Worm (Caenorhabditis elegans) whole organism, mixed stage, embryonic: ENCODE results near the gene str-115.

Experiments used
- bed-3 ChIP-seq: fragments of 200-800 bp; sonication (Bioruptor generic); optimal IDR thresholded peaks from 3 replicates; lab custom pipeline; 2018; ENCODE audit warnings: mild to moderate bottlenecking, missing genetic modification characterization, moderate library complexity, missing compliant biosample characterization
- ceh-83 ChIP-seq: fragments of 200-800 bp; sonication (Bioruptor generic); optimal IDR thresholded peaks from 2 replicates; lab custom pipeline; 2018; ENCODE audit warnings: mild to moderate bottlenecking, missing genetic modification characterization, missing compliant biosample characterization
- elt-1 ChIP-seq: sonication (generic microtip); optimal IDR thresholded peaks from 2 replicates; lab custom pipeline; 2017; ENCODE audit warnings: missing genetic modification characterization, mild to moderate bottlenecking, missing compliant biosample characterization, antibody characterized with exemption, moderate library complexity, borderline replicate concordance; ENCODE audit not compliant: insufficient read depth
- lin-13 ChIP-seq: fragments of 150-350 bp; optimal IDR thresholded peaks from 2 replicates; lab custom pipeline; 2014; ENCODE audit warnings: missing biosample characterization, missing genetic modification characterization
- mep-1 ChIP-seq: fragments of 150-350 bp; optimal IDR thresholded peaks from 2 replicates; lab custom pipeline; 2017; ENCODE audit warnings: missing biosample characterization, missing genetic modification reagents, missing genetic modification characterization, inconsistent platforms
- nhr-12 ChIP-seq: fragments of 150-350 bp; optimal IDR thresholded peaks from 2 replicates; lab custom pipeline; 2014; ENCODE audit warnings: missing biosample characterization, missing genetic modification characterization
- nhr-237 ChIP-seq: fragments of 150-350 bp; optimal IDR thresholded peaks from 2 replicates; lab custom pipeline; 2014; ENCODE audit warnings: missing biosample characterization, missing genetic modification characterization
- nhr-76 ChIP-seq: sonication (generic microtip); optimal IDR thresholded peaks from 2 replicates; lab custom pipeline; 2017; ENCODE audit warnings: missing biosample characterization, missing genetic modification characterization
- pha-4 ChIP-seq: fragments of 150-350 bp; optimal IDR thresholded peaks from 2 replicates; lab custom pipeline; 2018; ENCODE audit warnings: missing biosample characterization, missing genetic modification reagents, missing genetic modification characterization
- snpc-4 ChIP-seq: fragments of 150-350 bp; optimal IDR thresholded peaks from 2 replicates; lab custom pipeline; 2014; ENCODE audit warnings: missing biosample characterization, missing genetic modification characterization
- unc-39 ChIP-seq: fragments of 150-350 bp; optimal IDR thresholded peaks from 2 replicates; lab custom pipeline; 2014; ENCODE audit warnings: missing biosample characterization, missing genetic modification characterization
- unc-62 ChIP-seq: fragments of 150-350 bp; optimal IDR thresholded peaks from 2 replicates; lab custom pipeline; 2014; ENCODE audit warnings: missing biosample characterization, missing genetic modification reagents, missing genetic modification characterization
- ztf-11 ChIP-seq: fragments of 150-350 bp; optimal IDR thresholded peaks from 2 replicates; lab custom pipeline; 2014; ENCODE audit warnings: missing biosample characterization, missing genetic modification characterization

DNA sequence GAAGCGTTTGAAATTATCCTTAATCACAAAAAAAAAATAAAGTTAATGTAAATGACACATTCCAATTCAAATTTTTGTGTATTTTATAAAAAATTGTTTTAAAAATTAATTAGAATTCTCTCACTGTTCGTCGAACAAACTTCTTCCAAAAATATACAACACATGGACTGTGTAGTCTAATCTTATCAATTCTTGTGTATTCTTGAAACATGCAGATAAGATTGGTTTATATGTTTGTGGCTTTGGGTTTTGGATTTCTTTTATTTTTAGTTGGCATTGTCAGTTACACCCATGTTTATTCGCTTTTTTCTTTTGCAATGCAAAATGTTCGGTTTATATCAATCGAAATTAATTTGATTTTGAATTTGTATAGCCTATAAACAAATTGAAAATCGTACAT lies 48.5 kb upstream of the str-115 start:
- no peak for TF ChIP-seq ztf-11
- no peak for TF ChIP-seq nhr-237 (tag; lab: Kevin White, UChicago)
- no peak for TF ChIP-seq mep-1 (tag; lab: Kevin White, UChicago)
- TF ChIP-seq nhr-12 (tag; lab: Kevin White, UChicago): no peak
- no peak for TF ChIP-seq unc-39 (tag; lab: Kevin White, UChicago)
- no peak for TF ChIP-seq lin-13 (tag; lab: Kevin White, UChicago)
- no peak for TF ChIP-seq unc-62 (GFP tag; lab: Kevin White, UChicago)
- TF ChIP-seq nhr-76 (tag; lab: Kevin White, UChicago): no peak
- no peak for TF ChIP-seq pha-4 (tag; lab: Kevin White, UChicago)
- no peak for TF ChIP-seq bed-3 (GFP tag; lab: Kevin White, UChicago)
- TF ChIP-seq snpc-4: no peak
- no peak for TF ChIP-seq elt-1 (tag; lab: Kevin White, UChicago)
- no peak for TF ChIP-seq ceh-83
